Fruit fly (Drosophila melanogaster): ENCODE measurements around the gene sick.

dm6 chr2L:19899498-19899897 lies 103.3 kb downstream of the sick start:
- TF ChIP-seq gl (tag; optimal IDR thresholded peaks at IDR 0.05) (no peak), CG14655 (GFP tag; optimal IDR thresholded peaks at IDR 0.05) (peak; percentile 58), CG8301 (tag; optimal IDR thresholded peaks at IDR 0.05) (peak; percentile 48), CG13204 (GFP tag; optimal IDR thresholded peaks at IDR 0.05) (no peak), CG15710 (tag; optimal IDR thresholded peaks at IDR 0.05) (no peak), CG32121 (GFP tag; IDR thresholded peaks at IDR 0.05) (no peak), CG10348 (GFP tag; IDR thresholded peaks at IDR 0.05) (no peak), CG12605 (GFP tag; IDR thresholded peaks at IDR 0.05) (no peak), Snoo (tag; optimal IDR thresholded peaks at IDR 0.05) (no peak), CG9948 (tag; optimal IDR thresholded peaks at IDR 0.05) (no peak), fd96Ca (GFP tag; IDR thresholded peaks at IDR 0.05) (0 out of 3 replicates have a peak, but pooled peaks have one; percentile 7), EcR (GFP tag; optimal IDR thresholded peaks at IDR 0.05) (no peak), rn (GFP tag; IDR thresholded peaks at IDR 0.05) (no peak)
